Worm (Caenorhabditis elegans) whole organism, L1 larva: ENCODE data around the gene twk-16.

ENCODE experiments used
- alr-1 ChIP-seq: fragments of 200-800 bp; sonication (Bioruptor generic); optimal IDR thresholded peaks from 2 replicates; lab custom pipeline; 2018; ENCODE audit warnings: borderline replicate concordance, mild to moderate bottlenecking, missing genetic modification characterization, missing compliant biosample characterization
- ces-1 ChIP-seq: fragments of 150-350 bp; optimal IDR thresholded peaks from 2 replicates; lab custom pipeline; 2014; ENCODE audit warnings: missing biosample characterization, missing genetic modification reagents, missing genetic modification characterization
- egl-27 ChIP-seq, 2 experiments: fragments of 150-350 bp in 1 of 2; sonication (generic microtip); optimal IDR thresholded peaks; 3 replicates each; lab custom pipeline; 2017 to 2018; ENCODE audit warnings: missing biosample characterization in 2 of 2, missing genetic modification characterization in 2 of 2, missing genetic modification reagents in 2 of 2
- lin-13 ChIP-seq: fragments of 150-350 bp; optimal IDR thresholded peaks from 2 replicates; lab custom pipeline; 2014; ENCODE audit warnings: missing biosample characterization, missing genetic modification reagents, missing genetic modification characterization
- rnt-1 ChIP-seq: sonication (generic microtip); optimal IDR thresholded peaks from 2 replicates; lab custom pipeline; 2016; ENCODE audit warnings: mild to moderate bottlenecking, missing genetic modification characterization, moderate library complexity, missing compliant biosample characterization
- unc-62 ChIP-seq: fragments of 150-350 bp; optimal IDR thresholded peaks from 2 replicates; lab custom pipeline; 2014; ENCODE audit warnings: missing biosample characterization, missing genetic modification reagents, missing genetic modification characterization
- ztf-11 ChIP-seq, 2 experiments: sonication (generic microtip); optimal IDR thresholded peaks; 2 replicates each; lab custom pipeline; 2016 to 2017; ENCODE audit warnings: missing genetic modification characterization in 2 of 2, missing biosample characterization in 1 of 2, missing compliant biosample characterization in 1 of 2

DNA sequence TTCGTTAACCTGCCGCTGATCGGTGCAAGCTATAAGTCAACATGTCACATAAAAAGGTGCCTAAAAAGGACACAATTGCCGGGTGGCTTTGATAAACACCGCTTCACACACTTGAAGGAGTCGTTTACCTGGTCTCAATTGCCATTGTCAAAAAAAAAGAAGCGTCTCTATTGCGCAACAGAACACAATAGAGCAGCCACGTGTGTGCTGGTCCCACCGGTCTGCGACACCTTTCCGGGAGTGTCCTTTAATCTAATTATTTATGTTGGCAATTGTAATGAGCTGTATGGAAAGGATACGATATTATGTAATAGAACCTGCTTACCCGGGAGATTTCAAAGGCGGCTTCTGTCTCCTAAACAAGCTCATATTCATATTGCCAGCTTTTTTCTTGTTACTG lies 19.2 kb upstream of the twk-16 start:
- TF ChIP-seq ces-1 (GFP tag; lab: Kevin White, UChicago) (no peak), alr-1 (tag; lab: Kevin White, UChicago) (no peak), unc-62 (no peak), rnt-1 (no peak), lin-13 (no peak), ztf-11 (tag; optimal IDR thresholded peaks at IDR 0.05; lab: Kevin White, UChicago) (no peak), egl-27 (tag; optimal IDR thresholded peaks at IDR 0.05; lab: Kevin White, UChicago) (no peak)
